Worm (Caenorhabditis elegans) whole organism, L2 larva: ENCODE measurements around the gene F35F10.14.

Experiments used
- C34F6.9 ChIP-seq: fragments of 150-350 bp; optimal IDR thresholded peaks from 2 replicates; lab custom pipeline; 2014; ENCODE audit warnings: missing biosample characterization, missing genetic modification characterization
- R02D3.7 ChIP-seq: fragments of 150-350 bp; optimal IDR thresholded peaks from 2 replicates; lab custom pipeline; 2014; ENCODE audit warnings: missing biosample characterization, missing genetic modification characterization
- Y55F3AM.14 ChIP-seq: fragments of 200-800 bp; sonication (Bioruptor generic); optimal IDR thresholded peaks from 2 replicates; lab custom pipeline; 2018; ENCODE audit warnings: mild to moderate bottlenecking, missing genetic modification characterization, missing compliant biosample characterization
- aly-2 ChIP-seq: fragments of 150-350 bp; optimal IDR thresholded peaks from 2 replicates; lab custom pipeline; 2014; ENCODE audit warnings: missing biosample characterization, missing genetic modification characterization
- egl-27 ChIP-seq: sonication (generic microtip); optimal IDR thresholded peaks from 3 replicates; lab custom pipeline; 2017; ENCODE audit warnings: missing biosample characterization, missing genetic modification reagents, missing genetic modification characterization
- mab-5 ChIP-seq: fragments of 150-350 bp; optimal IDR thresholded peaks from 2 replicates; lab custom pipeline; 2014; ENCODE audit warnings: missing biosample characterization, missing genetic modification characterization
- nhr-6 ChIP-seq: fragments of 150-350 bp; optimal IDR thresholded peaks from 2 replicates; lab custom pipeline; 2014; ENCODE audit warnings: missing biosample characterization, missing genetic modification characterization
- nhr-77 ChIP-seq: fragments of 150-350 bp; optimal IDR thresholded peaks from 2 replicates; lab custom pipeline; 2014; ENCODE audit warnings: missing biosample characterization, missing genetic modification characterization
- unc-39 ChIP-seq: fragments of 150-350 bp; optimal IDR thresholded peaks from 2 replicates; lab custom pipeline; 2014; ENCODE audit warnings: missing biosample characterization, missing genetic modification characterization
- zag-1 ChIP-seq: fragments of 150-350 bp; optimal IDR thresholded peaks from 2 replicates; lab custom pipeline; 2014; ENCODE audit warnings: missing biosample characterization, missing genetic modification characterization
- ztf-4 ChIP-seq: fragments of 150-350 bp; optimal IDR thresholded peaks from 2 replicates; lab custom pipeline; 2014; ENCODE audit warnings: missing biosample characterization, missing genetic modification characterization

DNA sequence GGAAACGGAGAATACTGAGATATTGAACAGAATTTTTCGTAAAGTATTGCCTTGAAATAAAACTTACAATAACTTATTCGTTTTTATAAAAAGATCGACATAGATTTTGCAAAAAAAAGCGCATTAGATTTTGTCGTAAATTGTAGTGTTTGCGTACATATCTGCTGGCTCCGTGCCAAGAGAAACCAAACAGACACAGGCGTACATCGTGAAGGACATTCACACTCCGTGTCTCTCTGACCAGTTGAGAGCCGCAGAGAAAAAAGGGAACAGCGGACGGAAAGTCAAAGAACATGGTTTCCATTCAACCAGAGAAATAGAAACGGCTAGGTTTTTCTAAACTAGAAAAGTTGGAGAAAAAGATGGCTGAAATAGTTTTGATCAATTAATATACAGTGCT is 4.6 kb downstream of the F35F10.14 start, which contains the start of gene arrd-19:
- no peak for TF ChIP-seq mab-5 (tag; lab: Kevin White, UChicago)
- no peak for TF ChIP-seq unc-39 (tag; lab: Kevin White, UChicago)
- no peak for TF ChIP-seq R02D3.7 (tag; lab: Kevin White, UChicago)
- peak; percentile 40 for TF ChIP-seq ztf-4 (tag; lab: Kevin White, UChicago)
- peak; percentile 78 for TF ChIP-seq egl-27
- no peak for TF ChIP-seq aly-2 (tag; lab: Kevin White, UChicago)
- peak; percentile 91 for TF ChIP-seq C34F6.9 (tag; lab: Kevin White, UChicago)
- TF ChIP-seq nhr-6 (tag; lab: Kevin White, UChicago) = peak; percentile 76
- no peak for TF ChIP-seq nhr-77
- no peak for TF ChIP-seq Y55F3AM.14 (GFP tag; lab: Kevin White, UChicago)
- peak; percentile 64 for TF ChIP-seq zag-1 (tag; lab: Kevin White, UChicago)
